Fruit fly (Drosophila melanogaster) whole organism, embryonic: Measurements from ENCODE around the gene Tg.
A peak's percentile ranks its signal among the peaks of the same experiment; 100 is the strongest.

Source experiments
- Antp ChIP-seq: fragments of 200-800 bp; sonication (Bioruptor generic); optimal IDR thresholded peaks from 3 replicates; lab custom pipeline; 2016; ENCODE audit warnings: missing biosample characterization, missing genetic modification characterization
- CG10366 ChIP-seq: fragments of 200-800 bp; sonication (Bioruptor generic); IDR thresholded peaks from 2 replicates; pipeline ENCODE4 v1.3.6; 2022; ENCODE audit warnings: missing biosample characterization, missing genetic modification characterization
- CG10543 ChIP-seq: fragments of 200-800 bp; sonication (Bioruptor generic); optimal IDR thresholded peaks from 3 replicates; lab custom pipeline; 2017; ENCODE audit warnings: missing biosample characterization, mild to moderate bottlenecking, missing genetic modification characterization, moderate library complexity
- CG10565 ChIP-seq: fragments of 200-800 bp; sonication (Bioruptor generic); optimal IDR thresholded peaks from 3 replicates; lab custom pipeline; 2016; ENCODE audit warnings: missing biosample characterization, mild to moderate bottlenecking, missing genetic modification characterization
- CG10654 ChIP-seq: fragments of 200-800 bp; sonication (Bioruptor generic); optimal IDR thresholded peaks from 2 replicates; lab custom pipeline; 2016; ENCODE audit warnings: missing biosample characterization, missing genetic modification characterization
- CG13287 ChIP-seq: fragments of 200-800 bp; sonication (Bioruptor generic); IDR thresholded peaks from 2 replicates; pipeline ENCODE4 v1.3.6; 2022; ENCODE audit warnings: missing biosample characterization, missing genetic modification characterization; ENCODE audit not compliant: partially characterized antibody
- CG17359 ChIP-seq: fragments of 200-800 bp; sonication (Bioruptor generic); optimal IDR thresholded peaks from 3 replicates; lab custom pipeline; 2018; ENCODE audit warnings: missing biosample characterization, mild to moderate bottlenecking, missing genetic modification characterization, moderate library complexity
- CG2889 ChIP-seq: fragments of 200-800 bp; sonication (Bioruptor generic); IDR thresholded peaks from 3 replicates; pipeline ENCODE4 v1.3.6; 2022; ENCODE audit warnings: missing biosample characterization, missing genetic modification characterization
- CG31365 ChIP-seq: fragments of 200-800 bp; sonication (Bioruptor generic); optimal IDR thresholded peaks from 2 replicates; lab custom pipeline; 2018; ENCODE audit warnings: missing biosample characterization, mild to moderate bottlenecking, missing genetic modification characterization
- CG31441 ChIP-seq: fragments of 200-800 bp; sonication (Bioruptor generic); IDR thresholded peaks from 2 replicates; pipeline ENCODE4 v1.3.6; 2022; ENCODE audit warnings: missing biosample characterization, missing genetic modification characterization
- CG34422 ChIP-seq: fragments of 200-800 bp; sonication (Bioruptor generic); IDR thresholded peaks from 3 replicates; pipeline ENCODE4 v1.3.6; 2022; ENCODE audit warnings: missing biosample characterization, missing genetic modification characterization
- CG3838 ChIP-seq: fragments of 200-800 bp; sonication (Bioruptor generic); optimal IDR thresholded peaks from 3 replicates; lab custom pipeline; 2016; ENCODE audit warnings: missing biosample characterization, missing genetic modification characterization
- CG43689 ChIP-seq: fragments of 200-800 bp; sonication (Bioruptor generic); IDR thresholded peaks from 2 replicates; pipeline ENCODE4 v1.3.6; 2022; ENCODE audit warnings: missing biosample characterization, missing genetic modification characterization
- CG4424 ChIP-seq: fragments of 200-800 bp; sonication (Bioruptor generic); optimal IDR thresholded peaks from 3 replicates; lab custom pipeline; 2016; ENCODE audit warnings: missing biosample characterization, missing genetic modification characterization
- CG6272 ChIP-seq: fragments of 200-800 bp; sonication (Bioruptor generic); IDR thresholded peaks from 2 replicates; pipeline ENCODE4 v1.3.6; 2022; ENCODE audit warnings: missing biosample characterization, missing genetic modification characterization
- CG6689 ChIP-seq: fragments of 200-800 bp; sonication (Bioruptor generic); IDR thresholded peaks from 2 replicates; pipeline ENCODE4 v1.3.6; 2022; ENCODE audit warnings: missing biosample characterization, missing genetic modification characterization
- CG8290 ChIP-seq, 3 experiments: fragments of 200-800 bp; sonication (Bioruptor generic); optimal IDR thresholded peaks; 2 replicates each; lab custom pipeline; 2016 to 2019; ENCODE audit warnings: missing biosample characterization in 3 of 3, missing genetic modification characterization in 3 of 3, mild to moderate bottlenecking in 2 of 3, moderate library complexity in 1 of 3
- CG9932 ChIP-seq: fragments of 200-800 bp; sonication (Bioruptor generic); IDR thresholded peaks from 2 replicates; pipeline ENCODE4 v1.3.6; 2022; ENCODE audit warnings: missing biosample characterization, missing genetic modification characterization
- Dfd ChIP-seq, 2 experiments: fragments of >200 bp; optimal IDR thresholded peaks; 2 replicates each; lab custom pipeline; 2017; ENCODE audit warnings: missing biosample characterization in 2 of 2, missing genetic modification characterization in 2 of 2
- E2f2 ChIP-seq: fragments of 200-800 bp; sonication (Bioruptor generic); IDR thresholded peaks from 2 replicates; pipeline ENCODE4 v1.3.6; 2022; ENCODE audit warnings: missing biosample characterization, missing genetic modification characterization
- HLH3B ChIP-seq: fragments of 200-800 bp; sonication (Bioruptor generic); IDR thresholded peaks from 2 replicates; pipeline ENCODE4 v1.3.6; 2022; ENCODE audit warnings: missing biosample characterization, missing genetic modification characterization
- Hmr ChIP-seq: fragments of 200-800 bp; sonication (Bioruptor generic); optimal IDR thresholded peaks from 3 replicates; lab custom pipeline; 2017; ENCODE audit warnings: mild to moderate bottlenecking, missing biosample characterization, missing genetic modification reagents, missing genetic modification characterization
- Hr51 ChIP-seq, 2 experiments: fragments of 200-800 bp; sonication (Bioruptor generic); optimal IDR thresholded peaks; 2 replicates in 1 of 2; 3 replicates in 1 of 2; lab custom pipeline; 2016 to 2018; ENCODE audit warnings: missing biosample characterization in 2 of 2, missing genetic modification characterization in 2 of 2, mild to moderate bottlenecking in 1 of 2, moderate library complexity in 1 of 2
- Med ChIP-seq: fragments of 200-800 bp; sonication (Bioruptor generic); peaks from one replicate; lab custom pipeline; 2016; ENCODE audit warnings: missing biosample characterization, missing genetic modification characterization, mild to moderate bottlenecking, inconsistent platforms, moderate library complexity
- ase ChIP-seq: fragments of 200-800 bp; sonication (Bioruptor generic); IDR thresholded peaks from 3 replicates; pipeline ENCODE4 v1.3.6; 2022; ENCODE audit warnings: missing biosample characterization, missing genetic modification characterization
- chinmo ChIP-seq: fragments of 200-800 bp; sonication (Bioruptor generic); IDR thresholded peaks from 4 replicates; pipeline ENCODE4 v1.3.6; 2022; ENCODE audit warnings: missing biosample characterization, missing genetic modification characterization; ENCODE audit not compliant: partially characterized antibody
- crol ChIP-seq: fragments of 200-800 bp; sonication (Bioruptor generic); IDR thresholded peaks from 2 replicates; pipeline ENCODE4 v1.3.6; 2022; ENCODE audit warnings: missing biosample characterization, missing genetic modification characterization
- da ChIP-seq: fragments of 200-800 bp; sonication (Bioruptor generic); optimal IDR thresholded peaks from 2 replicates; lab custom pipeline; 2016; ENCODE audit warnings: missing biosample characterization, missing genetic modification characterization
- dan ChIP-seq: fragments of 200-800 bp; sonication (Bioruptor generic); IDR thresholded peaks from 2 replicates; pipeline ENCODE4 v1.3.6; 2022; ENCODE audit warnings: missing biosample characterization, missing genetic modification characterization
- dati ChIP-seq: fragments of 200-800 bp; sonication (Bioruptor generic); IDR thresholded peaks from 2 replicates; pipeline ENCODE4 v1.3.6; 2022; ENCODE audit warnings: missing biosample characterization, missing genetic modification characterization
- dm ChIP-seq: fragments of 200-800 bp; sonication (Bioruptor generic); optimal IDR thresholded peaks from 3 replicates; lab custom pipeline; 2016; ENCODE audit warnings: missing biosample characterization, missing genetic modification characterization
- dmrt99B ChIP-seq: fragments of 200-800 bp; sonication (Bioruptor generic); optimal IDR thresholded peaks from 2 replicates; lab custom pipeline; 2018; ENCODE audit warnings: missing biosample characterization, mild to moderate bottlenecking, missing genetic modification characterization, moderate library complexity
- exex ChIP-seq: fragments of 200-800 bp; sonication (Bioruptor generic); optimal IDR thresholded peaks from 4 replicates; lab custom pipeline; 2018; ENCODE audit warnings: missing biosample characterization, mild to moderate bottlenecking, missing genetic modification characterization, moderate library complexity
- maf-S ChIP-seq: fragments of 200-800 bp; sonication (Bioruptor generic); optimal IDR thresholded peaks from 2 replicates; lab custom pipeline; 2016; ENCODE audit warnings: missing biosample characterization, missing genetic modification characterization
- nom ChIP-seq: fragments of 200-800 bp; sonication (Bioruptor generic); optimal IDR thresholded peaks from 2 replicates; lab custom pipeline; 2017; ENCODE audit warnings: missing biosample characterization, missing genetic modification characterization, mild to moderate bottlenecking, moderate library complexity, missing genetic modification reagents
- onecut ChIP-seq: fragments of 200-800 bp; sonication (Bioruptor generic); IDR thresholded peaks from 2 replicates; pipeline ENCODE4 v1.3.6; 2022; ENCODE audit warnings: missing biosample characterization, missing genetic modification characterization
- pan ChIP-seq, 4 experiments: fragments of >200 bp in 3 of 4; fragments of 200-800 bp in 1 of 4; sonication (Bioruptor generic) in 1 of 4; optimal IDR thresholded peaks in 3 of 4; IDR thresholded peaks in 1 of 4; 2 replicates each; pipeline versions ENCODE4 v1.3.6 to Lab custom; 2017 to 2022; ENCODE audit warnings: missing biosample characterization in 2 of 4, missing genetic modification characterization in 2 of 4, mixed read lengths in 1 of 4
- pho ChIP-seq: fragments of 200-800 bp; sonication (Bioruptor generic); optimal IDR thresholded peaks from 2 replicates; lab custom pipeline; 2016; ENCODE audit warnings: missing biosample characterization, missing genetic modification characterization
- sd ChIP-seq: fragments of 200-800 bp; sonication (Bioruptor generic); optimal IDR thresholded peaks from 3 replicates; lab custom pipeline; 2018; ENCODE audit warnings: missing biosample characterization, mild to moderate bottlenecking, missing genetic modification characterization, moderate library complexity
- sens-2 ChIP-seq: fragments of 200-800 bp; sonication (Bioruptor generic); IDR thresholded peaks from 2 replicates; pipeline ENCODE4 v1.3.6; 2022; ENCODE audit warnings: missing biosample characterization, missing genetic modification characterization
- sob ChIP-seq: fragments of 200-800 bp; sonication (Bioruptor generic); IDR thresholded peaks from 2 replicates; pipeline ENCODE4 v1.3.6; 2022; ENCODE audit warnings: missing biosample characterization, missing genetic modification characterization
- sug ChIP-seq: fragments of 200-800 bp; optimal IDR thresholded peaks from 2 replicates; lab custom pipeline; 2019; ENCODE audit warnings: missing biosample characterization, mild to moderate bottlenecking, missing genetic modification characterization, moderate library complexity
- usp ChIP-seq: fragments of >200 bp; optimal IDR thresholded peaks from 2 replicates; lab custom pipeline; 2017; ENCODE audit warnings: missing biosample characterization, missing genetic modification characterization
- z ChIP-seq: fragments of 200-800 bp; sonication (Bioruptor generic); IDR thresholded peaks from 3 replicates; pipeline ENCODE4 v1.3.6; 2022; ENCODE audit warnings: missing biosample characterization, missing genetic modification characterization

Gene Tg

dm6 chr2L:8007160-8007876, 3.9 kb upstream of the Tg start, which contains the start of gene Spn28Dc (continued):
- TF ChIP-seq CG4424 (no peak), dan (GFP tag; lab: Robert Waterston, UW) (no peak), sens-2 (GFP tag; lab: Robert Waterston, UW) (no peak), CG13287 (GFP tag; lab: Robert Waterston, UW) (no peak), nom (GFP tag; lab: Kevin White, UChicago) (peak; percentile 74), CG9932 (GFP tag; lab: Robert Waterston, UW) (no peak), sug (tag; lab: Kevin White, UChicago) (peak; percentile 15), maf-S (GFP tag; lab: Kevin White, UChicago) (no peak), z (no peak), chinmo (GFP tag; lab: Robert Waterston, UW) (0 out of 4 replicates have a peak, but pooled peaks have one; percentile 55)

- peak in 1 of 2 experiments; percentile 22 for TF ChIP-seq Hr51 (GFP tag; optimal IDR thresholded peaks at IDR 0.05; lab: Kevin White, UChicago)
- TF ChIP-seq nom (GFP tag; lab: Kevin White, UChicago) = peak; percentile 58
- TF ChIP-seq Antp = peak; percentile 2
- no peak for TF ChIP-seq CG31441 (GFP tag; lab: Robert Waterston, UW)
- TF ChIP-seq onecut (GFP tag; lab: Robert Waterston, UW) = peak; percentile 16; the same call in 1 of the 2 replicates
- peak; percentile 33; the same call in 1 of the 2 replicates for TF ChIP-seq CG43689 (GFP tag; lab: Robert Waterston, UW)
- TF ChIP-seq Hmr = peak; percentile 9
- peak; percentile 27 for TF ChIP-seq dm (GFP tag; lab: Kevin White, UChicago)
- TF ChIP-seq CG6689 (GFP tag; lab: Robert Waterston, UW) = peak; percentile 23; the same call in 1 of the 2 replicates
- TF ChIP-seq CG17359 = no peak
- TF ChIP-seq sob (GFP tag; lab: Robert Waterston, UW) = 0 out of 2 replicates have a peak, but pooled peaks have one; percentile 37
- no peak for TF ChIP-seq crol (GFP tag; lab: Robert Waterston, UW)
- no peak for TF ChIP-seq dati (GFP tag; lab: Robert Waterston, UW)
- no peak for TF ChIP-seq CG10654 (GFP tag; lab: Kevin White, UChicago)
- no peak for TF ChIP-seq CG6272
- peak; percentile 43; the same call in 1 of the 3 replicates for TF ChIP-seq CG34422
- no peak for TF ChIP-seq Dfd (GFP tag; optimal IDR thresholded peaks at IDR 0.05; lab: Kevin White, UChicago)
- TF ChIP-seq CG10366 = peak; percentile 18; the same call in 1 of the 2 replicates
- no peak for TF ChIP-seq usp (GFP tag; lab: Kevin White, UChicago)
- no peak for TF ChIP-seq HLH3B (GFP tag; lab: Robert Waterston, UW)
- no peak for TF ChIP-seq da
- peak; percentile 78 for TF ChIP-seq sd (tag; lab: Kevin White, UChicago)
- TF ChIP-seq CG10543 = peak; percentile 23
- TF ChIP-seq sens-2 (GFP tag; lab: Robert Waterston, UW) = peak; percentile 55
- peak; percentile 75 for TF ChIP-seq sug (tag; lab: Kevin White, UChicago)
- no peak for TF ChIP-seq pan (optimal IDR thresholded peaks at IDR 0.05; lab: Kevin White, UChicago)
- peak in 1 of 2 experiments; percentile 11 for TF ChIP-seq pan (GFP tag; optimal IDR thresholded peaks at IDR 0.05 in 1 of 2, IDR thresholded peaks at IDR 0.05 in 1 of 2)
- TF ChIP-seq dmrt99B (tag; lab: Kevin White, UChicago) = peak; percentile 33
- TF ChIP-seq CG31365 = no peak
- TF ChIP-seq Med (GFP tag; lab: Kevin White, UChicago) = peak; percentile 33
- TF ChIP-seq CG10565 (GFP tag; lab: Kevin White, UChicago) = no peak
- peak; percentile 18; the same call in 1 of the 2 replicates for TF ChIP-seq E2f2
- no peak for TF ChIP-seq CG2889 (GFP tag; lab: Robert Waterston, UW)
- no peak for TF ChIP-seq ase
- no peak for TF ChIP-seq CG8290 (GFP tag; optimal IDR thresholded peaks at IDR 0.05; lab: Kevin White, UChicago)
- peak in 1 of 2 experiments; percentile 11 for TF ChIP-seq CG8290 (tag; optimal IDR thresholded peaks at IDR 0.05; lab: Kevin White, UChicago)
- TF ChIP-seq CG3838 (GFP tag; lab: Kevin White, UChicago) = peak; percentile 15
- peak; percentile 42 for TF ChIP-seq exex (tag; lab: Kevin White, UChicago)
- TF ChIP-seq pho (GFP tag; lab: Kevin White, UChicago) = peak; percentile 13
These were observed 1.7 kb upstream of the Tg start, which contains the start of gene CG12560 for dm6 chr2L:8009283-8010211. TSS of gene CG12560 (minus strand) at chr2L:8009477.
